Worm (Caenorhabditis elegans) whole organism, midembryonic: ENCODE results near the gene str-28.

ENCODE experiments used
- T22C8.4 ChIP-seq: fragments of 200-800 bp; sonication (Bioruptor generic); IDR thresholded peaks from 2 replicates; pipeline ENCODE4 v1.3.6; 2022; ENCODE audit warnings: missing genetic modification characterization, missing compliant biosample characterization
- cog-1 ChIP-seq: sonication (generic microtip); optimal IDR thresholded peaks from 2 replicates; lab custom pipeline; 2016; ENCODE audit warnings: missing genetic modification characterization, missing compliant biosample characterization
- flt-1 ChIP-seq: fragments of 200-800 bp; sonication (Bioruptor generic); IDR thresholded peaks from 2 replicates; pipeline ENCODE4 v1.3.6; 2022; ENCODE audit warnings: missing genetic modification characterization, missing compliant biosample characterization
- klf-2 ChIP-seq: fragments of 200-800 bp; sonication (Bioruptor generic); conservative IDR thresholded peaks from 2 replicates; pipeline ENCODE4 v1.3.6; 2022; ENCODE audit warnings: missing genetic modification reagents, missing genetic modification characterization, missing compliant biosample characterization
- med-1 ChIP-seq: sonication (generic microtip); optimal IDR thresholded peaks from 2 replicates; lab custom pipeline; 2017; ENCODE audit warnings: missing genetic modification characterization, mild to moderate bottlenecking, missing compliant biosample characterization, antibody characterized with exemption, missing genetic modification reagents; ENCODE audit not compliant: insufficient read depth
- ref-1 ChIP-seq: fragments of 200-800 bp; sonication (Bioruptor generic); conservative IDR thresholded peaks from 2 replicates; pipeline ENCODE4 v1.3.6; 2022; ENCODE audit warnings: missing genetic modification reagents, missing genetic modification characterization, missing compliant biosample characterization
- tab-1 ChIP-seq: fragments of 200-800 bp; sonication (Bioruptor generic); IDR thresholded peaks from 2 replicates; pipeline ENCODE4 v1.3.6; 2022; ENCODE audit warnings: missing genetic modification characterization, missing compliant biosample characterization
- ztf-23 ChIP-seq: fragments of 200-800 bp; sonication (Bioruptor generic); IDR thresholded peaks from 2 replicates; pipeline ENCODE4 v1.3.6; 2022; ENCODE audit warnings: missing genetic modification reagents, missing genetic modification characterization, missing compliant biosample characterization
- ztf-29 ChIP-seq: fragments of 200-800 bp; sonication (Bioruptor generic); IDR thresholded peaks from 2 replicates; pipeline ENCODE4 v1.3.6; 2022; ENCODE audit warnings: missing genetic modification reagents, missing genetic modification characterization, missing compliant biosample characterization

Gene str-28

ce11 chrV:7443480-7443879 is 29.2 kb downstream of the str-28 start:
- TF ChIP-seq klf-2 (GFP tag; lab: Robert Waterston, UW) (peak; percentile 79), ztf-29 (GFP tag; lab: Robert Waterston, UW) (peak; percentile 39; the same call in 1 of the 2 replicates), ztf-23 (GFP tag; lab: Robert Waterston, UW) (peak; percentile 79; the same call in 1 of the 2 replicates), flt-1 (GFP tag; lab: Robert Waterston, UW) (0 out of 2 replicates have a peak, but pooled peaks have one; percentile 27), ref-1 (peak; percentile 46; the same call in 1 of the 2 replicates)

- no peak for TF ChIP-seq klf-2 (GFP tag; lab: Robert Waterston, UW)
- TF ChIP-seq ztf-29 (GFP tag; lab: Robert Waterston, UW), result no peak
- no peak for TF ChIP-seq cog-1
- TF ChIP-seq ztf-23 (GFP tag; lab: Robert Waterston, UW), result no peak
These were observed 32.9 kb downstream of the str-28 start, which contains the start of gene try-13 for ce11 chrV:7439807-7440206. try-13 (plus strand) TSS chrV:7440107.

ce11 chrV:7437985-7438384 is 34.7 kb downstream of the str-28 start, which contains the start of gene F25E5.16:
F25E5.16 (plus strand) TSS chrV:7438285.
- TF ChIP-seq med-1 (GFP tag; lab: Kevin White, UChicago) (no peak), tab-1 (GFP tag; lab: Robert Waterston, UW) (no peak), ztf-23 (GFP tag; lab: Robert Waterston, UW) (no peak)

DNA sequence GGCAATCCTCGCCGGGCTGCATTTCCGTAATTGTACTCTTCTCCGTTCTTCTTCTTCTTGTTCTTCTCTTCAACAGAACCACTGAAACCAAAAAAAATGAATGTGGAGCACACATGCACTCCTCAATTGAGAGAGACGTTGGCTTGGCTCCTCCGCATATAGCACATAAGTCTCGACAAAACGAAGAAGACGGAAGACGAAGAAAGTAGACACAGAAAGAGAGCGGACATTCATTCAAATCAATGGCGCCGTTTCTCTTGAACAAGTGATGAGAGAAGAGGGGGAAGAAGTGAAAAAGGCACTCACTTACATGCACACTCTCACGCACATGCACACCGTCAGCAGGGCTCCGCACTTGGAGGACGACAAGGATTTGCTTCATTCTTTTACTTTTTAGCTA is 35.2 kb downstream of the str-28 start, which contains the start of gene F25E5.9:
F25E5.9 (minus strand) TSS at position 382 of the 400 bp plus-strand sequence.
- no peak for TF ChIP-seq cog-1
- no peak for TF ChIP-seq med-1 (GFP tag; lab: Kevin White, UChicago)
- no peak for TF ChIP-seq T22C8.4 (GFP tag; lab: Robert Waterston, UW)
- TF ChIP-seq flt-1 (GFP tag; lab: Robert Waterston, UW), result no peak
- no peak for TF ChIP-seq klf-2 (GFP tag; lab: Robert Waterston, UW)
- no peak for TF ChIP-seq ztf-29 (GFP tag; lab: Robert Waterston, UW)
- TF ChIP-seq ztf-23 (GFP tag; lab: Robert Waterston, UW), result no peak
- TF ChIP-seq tab-1 (GFP tag; lab: Robert Waterston, UW), result no peak
- TF ChIP-seq ref-1, result no peak

- TF ChIP-seq tab-1 (GFP tag; lab: Robert Waterston, UW) (no peak), ztf-23 (GFP tag; lab: Robert Waterston, UW) (no peak), klf-2 (GFP tag; lab: Robert Waterston, UW) (no peak), flt-1 (GFP tag; lab: Robert Waterston, UW) (no peak), ztf-29 (GFP tag; lab: Robert Waterston, UW) (no peak), T22C8.4 (GFP tag; lab: Robert Waterston, UW) (no peak), cog-1 (no peak), ref-1 (no peak), med-1 (GFP tag; lab: Kevin White, UChicago) (no peak)
These were observed 35.8 kb downstream of the str-28 start for ce11 chrV:7436911-7437310.

ce11 chrV:7436509-7436908 is 36.2 kb downstream of the str-28 start:
- no peak for TF ChIP-seq klf-2 (GFP tag; lab: Robert Waterston, UW)
- TF ChIP-seq ztf-23 (GFP tag; lab: Robert Waterston, UW), result no peak

- TF ChIP-seq T22C8.4 (GFP tag; lab: Robert Waterston, UW), result no peak
These were observed 37.1 kb downstream of the str-28 start, which contains the start of the genes ddo-2 and F25E5.8 for ce11 chrV:7435376-7436204. ddo-2 (minus strand) TSS chrV:7435705. F25E5.8 (plus strand) TSS chrV:7435930.

DNA sequence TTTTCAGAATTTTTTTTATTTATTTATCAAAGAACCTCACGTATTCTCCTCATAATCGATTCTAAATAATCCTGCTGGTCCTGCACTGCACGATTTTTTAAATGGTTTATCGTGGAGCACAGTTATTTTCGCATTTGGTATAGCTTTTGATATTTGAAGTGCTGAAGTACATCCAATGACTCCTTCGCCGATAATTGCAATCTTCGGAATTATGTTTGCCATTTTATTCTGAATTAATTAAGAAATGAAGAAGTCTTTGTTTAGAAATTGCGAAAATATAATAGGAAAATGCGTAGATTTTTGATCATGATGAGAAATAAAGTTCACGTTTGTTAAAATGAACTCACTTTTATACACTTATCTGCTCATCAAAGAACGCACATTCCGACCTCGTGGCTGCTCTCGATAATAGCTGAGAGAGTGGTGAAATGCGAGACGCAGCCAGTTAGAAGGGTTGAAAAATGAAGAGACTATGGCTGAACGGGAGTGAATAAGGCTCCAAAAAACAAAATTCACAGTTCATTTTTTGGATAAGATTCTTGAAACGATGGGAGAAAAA is 37.8 kb downstream of the str-28 start:
- no peak for TF ChIP-seq med-1 (GFP tag; lab: Kevin White, UChicago)
- TF ChIP-seq klf-2 (GFP tag; lab: Robert Waterston, UW), result no peak
- TF ChIP-seq cog-1, result no peak
- TF ChIP-seq flt-1 (GFP tag; lab: Robert Waterston, UW), result no peak
- TF ChIP-seq ztf-29 (GFP tag; lab: Robert Waterston, UW), result no peak
- TF ChIP-seq ztf-23 (GFP tag; lab: Robert Waterston, UW), result no peak
- TF ChIP-seq ref-1, result no peak
- no peak for TF ChIP-seq T22C8.4 (GFP tag; lab: Robert Waterston, UW)

ce11 chrV:7432441-7433146 is 40.1 kb downstream of the str-28 start:
- TF ChIP-seq flt-1 (GFP tag; lab: Robert Waterston, UW), result no peak
- no peak for TF ChIP-seq tab-1 (GFP tag; lab: Robert Waterston, UW)
- no peak for TF ChIP-seq med-1 (GFP tag; lab: Kevin White, UChicago)
- no peak for TF ChIP-seq T22C8.4 (GFP tag; lab: Robert Waterston, UW)
- no peak for TF ChIP-seq ref-1
- no peak for TF ChIP-seq cog-1
- no peak for TF ChIP-seq ztf-29 (GFP tag; lab: Robert Waterston, UW)
- no peak for TF ChIP-seq ztf-23 (GFP tag; lab: Robert Waterston, UW)
- TF ChIP-seq klf-2 (GFP tag; lab: Robert Waterston, UW), result no peak
